Fruit fly (Drosophila melanogaster): ENCODE data around the gene RnrL.

RnrL gene

DNA sequence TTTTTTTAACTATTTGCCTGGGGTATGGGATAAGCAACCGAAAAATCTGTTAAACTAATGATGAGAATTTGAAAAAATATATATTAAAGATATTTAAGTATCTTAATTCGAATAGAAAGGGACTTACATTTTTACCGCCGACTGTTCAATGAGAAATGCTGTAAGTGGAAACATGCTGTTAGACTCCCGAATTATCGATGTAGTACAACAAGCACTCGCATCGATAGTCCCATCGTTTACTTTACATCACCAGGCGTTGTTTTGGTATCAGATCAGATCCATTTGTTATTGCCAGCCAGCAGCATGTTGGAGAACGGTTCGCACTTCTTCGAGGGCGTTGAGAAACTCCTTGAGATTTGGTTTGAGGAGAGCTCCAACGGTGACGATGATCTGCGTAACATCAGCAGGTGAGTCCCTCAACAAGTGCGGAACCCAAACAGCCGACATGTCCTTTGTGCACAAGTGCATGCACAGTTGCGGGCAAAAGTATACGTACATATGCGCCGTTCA lies 11.5 kb upstream of the RnrL start, which contains the start of gene SamDC (continued):
- peak; percentile 52 for TF ChIP-seq CG7839 (tag; optimal IDR thresholded peaks at IDR 0.05)
- TF ChIP-seq HLH4C (GFP tag; IDR thresholded peaks at IDR 0.05; ENCODE audit: partially characterized antibody) = peak; percentile 76
- TF ChIP-seq Sox100B (GFP tag; optimal IDR thresholded peaks at IDR 0.05) = peak; percentile 17
- TF ChIP-seq Dip2 (GFP tag; IDR thresholded peaks at IDR 0.05) = no peak
- TF ChIP-seq Bteb2 (GFP tag; optimal IDR thresholded peaks at IDR 0.05) = no peak
- no peak for TF ChIP-seq Deaf1 (tag; optimal IDR thresholded peaks at IDR 0.05)
- TF ChIP-seq ci (GFP tag; IDR thresholded peaks at IDR 0.05) = peak; percentile 66; the same call in 2 of the 3 replicates
- no peak for TF ChIP-seq CG4730 (GFP tag; IDR thresholded peaks at IDR 0.05)
- TF ChIP-seq pfk (GFP tag; optimal IDR thresholded peaks at IDR 0.05) = peak; percentile 61
- TF ChIP-seq CG13775 (GFP tag; optimal IDR thresholded peaks at IDR 0.05) = peak; percentile 45
- TF ChIP-seq scrt (GFP tag; optimal IDR thresholded peaks at IDR 0.05) = peak; percentile 46
- TF ChIP-seq Nf-YB (GFP tag; optimal IDR thresholded peaks at IDR 0.05) = peak; percentile 4
- TF ChIP-seq CG13624 (GFP tag; optimal IDR thresholded peaks at IDR 0.05) = peak; percentile 7
- TF ChIP-seq Spps (tag; optimal IDR thresholded peaks at IDR 0.05) = no peak
- no peak for TF ChIP-seq Sry-β (GFP tag; optimal IDR thresholded peaks at IDR 0.05)
- no peak for TF ChIP-seq CG3838 (GFP tag; optimal IDR thresholded peaks at IDR 0.05)
- peak; percentile 52 for TF ChIP-seq gro (GFP tag; optimal IDR thresholded peaks at IDR 0.05)
- TF ChIP-seq CG2129 (GFP tag; IDR thresholded peaks at IDR 0.05; ENCODE audit: partially characterized antibody) = peak; percentile 57; the same call in 1 of the 2 replicates
- peak; percentile 54 for TF ChIP-seq CG7745 (tag; optimal IDR thresholded peaks at IDR 0.05)
- TF ChIP-seq BEAF-32 (GFP tag; optimal IDR thresholded peaks at IDR 0.05) = peak; percentile 88
- no peak for TF ChIP-seq H2.0 (GFP tag; IDR thresholded peaks at IDR 0.05)
- TF ChIP-seq ssp (GFP tag; IDR thresholded peaks at IDR 0.05) = peak; percentile 98
- peak; percentile 58 for TF ChIP-seq zen (tag; optimal IDR thresholded peaks at IDR 0.05)
- no peak for TF ChIP-seq sim (GFP tag; IDR thresholded peaks at IDR 0.05)
- peak; percentile 45 for TF ChIP-seq trem (tag; optimal IDR thresholded peaks at IDR 0.05)
- TF ChIP-seq Scr (GFP tag; IDR thresholded peaks at IDR 0.05; ENCODE audit: partially characterized antibody) = peak; percentile 85
- peak; percentile 38 for TF ChIP-seq psq (GFP tag; optimal IDR thresholded peaks at IDR 0.05)
- peak; percentile 24 for TF ChIP-seq Dip3 (GFP tag; optimal IDR thresholded peaks at IDR 0.05)
- no peak for TF ChIP-seq CG4820 (GFP tag; optimal IDR thresholded peaks at IDR 0.05)
- peak; percentile 4 for TF ChIP-seq Mad (GFP tag; optimal IDR thresholded peaks at IDR 0.05)
- no peak for TF ChIP-seq otp (GFP tag; IDR thresholded peaks at IDR 0.05)
- TF ChIP-seq cwo (GFP tag; optimal IDR thresholded peaks at IDR 0.05) = no peak
- TF ChIP-seq Gug (GFP tag; IDR thresholded peaks at IDR 0.05) = no peak
- TF ChIP-seq CG13424 (tag; optimal IDR thresholded peaks at IDR 0.05) = peak; percentile 59
- no peak for TF ChIP-seq CG14965 (GFP tag; optimal IDR thresholded peaks at IDR 0.05; ENCODE audit: borderline replicate concordance)
- no peak for TF ChIP-seq gsb (GFP tag; IDR thresholded peaks at IDR 0.05)
- no peak for TF ChIP-seq sisA (GFP tag; IDR thresholded peaks at IDR 0.05)
- TF ChIP-seq hb (GFP tag; IDR thresholded peaks at IDR 0.05; ENCODE audit: partially characterized antibody) = peak; percentile 73; the same call in 2 of the 3 replicates
- no peak for TF ChIP-seq tup (GFP tag; optimal IDR thresholded peaks at IDR 0.05)
- peak; percentile 10 for TF ChIP-seq Sin3A (optimal IDR thresholded peaks at IDR 0.05)
- peak; percentile 77 for TF ChIP-seq Dll (GFP tag; IDR thresholded peaks at IDR 0.05; ENCODE audit: partially characterized antibody)
- TF ChIP-seq CG11085 (GFP tag; IDR thresholded peaks at IDR 0.05) = no peak
- peak; percentile 17 for TF ChIP-seq twi (tag; optimal IDR thresholded peaks at IDR 0.05)
- peak; percentile 81 for TF ChIP-seq inv (GFP tag; IDR thresholded peaks at IDR 0.05; ENCODE audit: partially characterized antibody)
- TF ChIP-seq CG6813 (GFP tag; optimal IDR thresholded peaks at IDR 0.05) = peak; percentile 46
- TF ChIP-seq Fer1 (GFP tag; optimal IDR thresholded peaks at IDR 0.05) = peak; percentile 44
- peak; percentile 36 for TF ChIP-seq CG10209 (GFP tag; optimal IDR thresholded peaks at IDR 0.05)
- peak; percentile 54 for TF ChIP-seq hbn (GFP tag; IDR thresholded peaks at IDR 0.05; ENCODE audit: partially characterized antibody)
- peak; percentile 5 for TF ChIP-seq Myb (GFP tag; optimal IDR thresholded peaks at IDR 0.05)
- peak; percentile 27 for TF ChIP-seq sd (tag; optimal IDR thresholded peaks at IDR 0.05)

All from whole organism, embryonic.